Fruit fly (Drosophila melanogaster): ENCODE results near the gene CG2187.

DNA sequence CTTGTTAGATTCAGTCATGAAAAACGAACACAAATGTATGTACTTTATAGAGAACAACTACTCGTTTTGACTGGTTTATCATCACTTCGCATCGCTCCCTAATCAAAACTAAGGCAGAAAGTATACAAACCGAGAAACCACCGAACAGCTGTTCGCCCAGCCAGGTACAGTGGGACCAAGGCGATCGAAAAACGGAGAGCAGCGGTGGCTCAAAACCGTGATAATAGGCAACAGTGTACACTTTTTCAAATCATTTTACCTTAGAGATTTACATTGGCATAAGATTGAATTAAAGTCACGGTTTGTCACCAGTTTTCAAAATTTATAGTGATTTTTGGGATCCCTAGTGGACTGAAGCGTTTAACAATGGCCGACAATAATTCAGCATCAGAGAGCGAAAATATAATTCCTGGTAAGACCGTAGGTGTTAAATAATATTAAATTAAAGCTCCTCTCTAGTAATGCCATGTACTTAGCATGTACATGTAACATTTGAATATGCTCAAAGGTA is 46.8 kb upstream of the CG2187 start, which contains the start of the genes CG42233 and CG1971:
- TF ChIP-seq spab (GFP tag; optimal IDR thresholded peaks at IDR 0.05) (peak; percentile 16), CG1621 (tag; optimal IDR thresholded peaks at IDR 0.05) (no peak), Blimp-1 (GFP tag; optimal IDR thresholded peaks at IDR 0.05) (no peak), CG16779 (tag; optimal IDR thresholded peaks at IDR 0.05) (peak; percentile 11), CG6808 (GFP tag; optimal IDR thresholded peaks at IDR 0.05) (no peak), Hr39 (GFP tag; optimal IDR thresholded peaks at IDR 0.05) (no peak), lz (GFP tag; optimal IDR thresholded peaks at IDR 0.05) (peak; percentile 56), CG11294 (GFP tag; IDR thresholded peaks at IDR 0.05) (no peak), Ets21C (GFP tag; optimal IDR thresholded peaks at IDR 0.05) (no peak), CG6792 (GFP tag; optimal IDR thresholded peaks at IDR 0.05) (no peak), Gug (GFP tag; IDR thresholded peaks at IDR 0.05) (0 out of 2 replicates have a peak, but pooled peaks have one; percentile 20), Ets96B (tag; optimal IDR thresholded peaks at IDR 0.05) (no peak), eg (GFP tag; IDR thresholded peaks at IDR 0.05) (peak; percentile 53; the same call in 2 of the 3 replicates), CG8319 (GFP tag; optimal IDR thresholded peaks at IDR 0.05) (peak; percentile 27)

All from whole organism, prepupa.